Fruit fly (Drosophila melanogaster) whole organism, embryonic: ENCODE results near the gene Setx.

Experiments
- CG7357 ChIP-seq: fragments of 200-800 bp; sonication (Bioruptor generic); IDR thresholded peaks from 3 replicates; pipeline ENCODE4 v1.3.6; 2022; ENCODE audit warnings: missing biosample characterization, missing genetic modification characterization
- HHEX ChIP-seq: fragments of 200-800 bp; sonication (Bioruptor generic); optimal IDR thresholded peaks from 3 replicates; lab custom pipeline; 2017; ENCODE audit warnings: missing biosample characterization, mild to moderate bottlenecking, missing genetic modification characterization, missing genetic modification reagents
- HLH54F ChIP-seq: fragments of 200-800 bp; sonication (Bioruptor generic); optimal IDR thresholded peaks from 3 replicates; lab custom pipeline; 2016; ENCODE audit warnings: missing biosample characterization, missing genetic modification characterization
- nau ChIP-seq: fragments of 200-800 bp; sonication (Bioruptor generic); optimal IDR thresholded peaks from 3 replicates; lab custom pipeline; 2017; ENCODE audit warnings: missing biosample characterization, mild to moderate bottlenecking, missing genetic modification characterization, missing genetic modification reagents
- sens-2 ChIP-seq: fragments of 200-800 bp; sonication (Bioruptor generic); IDR thresholded peaks from 2 replicates; pipeline ENCODE4 v1.3.6; 2022; ENCODE audit warnings: missing biosample characterization, missing genetic modification characterization
- ssp ChIP-seq: fragments of 200-800 bp; sonication (Bioruptor generic); IDR thresholded peaks from 2 replicates; pipeline ENCODE4 v1.3.6; 2022; ENCODE audit warnings: missing biosample characterization, missing genetic modification characterization
- twi ChIP-seq: fragments of 200-800 bp; optimal IDR thresholded peaks from 2 replicates; lab custom pipeline; 2019; ENCODE audit warnings: missing biosample characterization, mild to moderate bottlenecking, missing genetic modification characterization, moderate library complexity
- tx ChIP-seq: fragments of 200-800 bp; sonication (Bioruptor generic); optimal IDR thresholded peaks from 2 replicates; lab custom pipeline; 2016; ENCODE audit warnings: missing biosample characterization, missing genetic modification characterization

dm6 chr3L:8151727-8152199 lies 14.5 kb upstream of the Setx start, which contains the start of gene CG13676:
- TF ChIP-seq CG7357 (no peak), HLH54F (GFP tag; lab: Kevin White, UChicago) (no peak), tx (GFP tag; lab: Kevin White, UChicago) (no peak), ssp (GFP tag; lab: Robert Waterston, UW) (no peak), HHEX (no peak), nau (GFP tag; lab: Kevin White, UChicago) (no peak), sens-2 (GFP tag; lab: Robert Waterston, UW) (no peak), twi (tag; lab: Kevin White, UChicago) (no peak)
